Worm (Caenorhabditis elegans) whole organism, L2 larva: Measurements from ENCODE around the gene best-18.
A peak's percentile ranks its signal among the peaks of the same experiment; 100 is the strongest.

Source experiments
- C34F6.9 ChIP-seq: fragments of 150-350 bp; optimal IDR thresholded peaks from 2 replicates; lab custom pipeline; 2014; ENCODE audit warnings: missing biosample characterization, missing genetic modification characterization
- F13H6.1 ChIP-seq: sonication (generic microtip); optimal IDR thresholded peaks from 2 replicates; lab custom pipeline; 2016; ENCODE audit warnings: missing genetic modification characterization, missing compliant biosample characterization
- R02D3.7 ChIP-seq: fragments of 150-350 bp; optimal IDR thresholded peaks from 2 replicates; lab custom pipeline; 2014; ENCODE audit warnings: missing biosample characterization, missing genetic modification characterization
- Y55F3AM.14 ChIP-seq: fragments of 200-800 bp; sonication (Bioruptor generic); optimal IDR thresholded peaks from 2 replicates; lab custom pipeline; 2018; ENCODE audit warnings: mild to moderate bottlenecking, missing genetic modification characterization, missing compliant biosample characterization
- ama-1 ChIP-seq: fragments of 150-350 bp; optimal IDR thresholded peaks from 2 replicates; lab custom pipeline; 2018; ENCODE audit warnings: inconsistent platforms
- blmp-1 ChIP-seq: sonication (generic microtip); optimal IDR thresholded peaks from 2 replicates; lab custom pipeline; 2017; ENCODE audit warnings: missing genetic modification characterization, mild to moderate bottlenecking, missing compliant biosample characterization, antibody characterized with exemption, moderate library complexity; ENCODE audit not compliant: insufficient read depth
- ceh-16 ChIP-seq: fragments of 150-350 bp; optimal IDR thresholded peaks from 2 replicates; lab custom pipeline; 2014; ENCODE audit warnings: missing biosample characterization, missing genetic modification characterization
- ceh-82 ChIP-seq: fragments of 150-350 bp; optimal IDR thresholded peaks from 2 replicates; lab custom pipeline; 2014; ENCODE audit warnings: missing biosample characterization, missing genetic modification characterization
- crh-2 ChIP-seq: sonication (generic microtip); optimal IDR thresholded peaks from 2 replicates; lab custom pipeline; 2017; ENCODE audit warnings: missing biosample characterization, missing genetic modification characterization
- egl-27 ChIP-seq: sonication (generic microtip); optimal IDR thresholded peaks from 3 replicates; lab custom pipeline; 2017; ENCODE audit warnings: missing biosample characterization, missing genetic modification reagents, missing genetic modification characterization
- elt-1 ChIP-seq: fragments of 150-350 bp; optimal IDR thresholded peaks from 2 replicates; lab custom pipeline; 2014; ENCODE audit warnings: missing biosample characterization, missing genetic modification characterization
- elt-3 ChIP-seq: sonication (generic microtip); optimal IDR thresholded peaks from 2 replicates; lab custom pipeline; 2017; ENCODE audit warnings: missing biosample characterization, missing genetic modification characterization
- gmeb-1 ChIP-seq: fragments of 150-350 bp; optimal IDR thresholded peaks from 2 replicates; lab custom pipeline; 2014; ENCODE audit warnings: missing biosample characterization, missing genetic modification characterization
- lin-11 ChIP-seq: fragments of 150-350 bp; sonication (generic microtip); optimal IDR thresholded peaks from 2 replicates; lab custom pipeline; 2014; ENCODE audit warnings: missing biosample characterization, missing genetic modification characterization, inconsistent platforms, mixed read lengths
- lin-13 ChIP-seq: fragments of 150-350 bp; optimal IDR thresholded peaks from 2 replicates; lab custom pipeline; 2014; ENCODE audit warnings: missing biosample characterization, missing genetic modification reagents, missing genetic modification characterization
- lsy-2 ChIP-seq, 2 experiments: fragments of 150-350 bp in 1 of 2; sonication (generic microtip) in 1 of 2; optimal IDR thresholded peaks; 2 replicates each; lab custom pipeline; 2014 to 2017; ENCODE audit warnings: missing biosample characterization in 2 of 2, missing genetic modification characterization in 2 of 2
- mbf-1 ChIP-seq: sonication (generic microtip); optimal IDR thresholded peaks from 2 replicates; lab custom pipeline; 2017; ENCODE audit warnings: missing biosample characterization, missing genetic modification characterization
- mdl-1 ChIP-seq, 2 experiments: fragments of 150-350 bp in 1 of 2; sonication (generic microtip) in 1 of 2; optimal IDR thresholded peaks; 2 replicates each; lab custom pipeline; 2017; ENCODE audit warnings: missing biosample characterization in 2 of 2, missing genetic modification characterization in 2 of 2
- nhr-129 ChIP-seq: fragments of 150-350 bp; optimal IDR thresholded peaks from 2 replicates; lab custom pipeline; 2014; ENCODE audit warnings: missing biosample characterization, missing genetic modification characterization
- nhr-23 ChIP-seq: fragments of 150-350 bp; optimal IDR thresholded peaks from 2 replicates; lab custom pipeline; 2014; ENCODE audit warnings: missing biosample characterization, missing genetic modification reagents, missing genetic modification characterization
- nhr-25 ChIP-seq: fragments of 150-350 bp; sonication (generic microtip); optimal IDR thresholded peaks from 3 replicates; lab custom pipeline; 2014; ENCODE audit warnings: missing biosample characterization, missing genetic modification characterization
- nhr-6 ChIP-seq: fragments of 150-350 bp; optimal IDR thresholded peaks from 2 replicates; lab custom pipeline; 2014; ENCODE audit warnings: missing biosample characterization, missing genetic modification characterization
- sem-4 ChIP-seq: fragments of 150-350 bp; optimal IDR thresholded peaks from 2 replicates; lab custom pipeline; 2014; ENCODE audit warnings: missing biosample characterization, missing genetic modification reagents, missing genetic modification characterization
- skn-1 ChIP-seq: sonication (generic microtip); optimal IDR thresholded peaks from 2 replicates; lab custom pipeline; 2017; ENCODE audit warnings: missing biosample characterization, missing genetic modification characterization
- sma-3 ChIP-seq: sonication (generic microtip); optimal IDR thresholded peaks from 2 replicates; lab custom pipeline; 2016; ENCODE audit warnings: missing genetic modification reagents, missing genetic modification characterization, missing compliant biosample characterization
- sma-9 ChIP-seq, 2 experiments: fragments of 150-350 bp in 1 of 2; sonication (generic microtip) in 1 of 2; optimal IDR thresholded peaks; 2 replicates each; lab custom pipeline; 2014 to 2016; ENCODE audit warnings: missing genetic modification characterization in 2 of 2, mild to moderate bottlenecking in 1 of 2, missing biosample characterization in 1 of 2, missing compliant biosample characterization in 1 of 2, missing genetic modification reagents in 1 of 2, moderate library complexity in 1 of 2
- unc-55 ChIP-seq: fragments of 150-350 bp; sonication (generic microtip); optimal IDR thresholded peaks from 3 replicates; lab custom pipeline; 2014; ENCODE audit warnings: missing biosample characterization, missing genetic modification reagents, missing genetic modification characterization
- ztf-1 ChIP-seq: fragments of 200-800 bp; sonication (Bioruptor generic); conservative IDR thresholded peaks from 2 replicates; pipeline ENCODE4 v1.3.6; 2022; ENCODE audit warnings: missing genetic modification characterization, missing compliant biosample characterization
- ztf-11 ChIP-seq: sonication (generic microtip); optimal IDR thresholded peaks from 2 replicates; lab custom pipeline; 2017; ENCODE audit warnings: missing biosample characterization, missing genetic modification characterization
- ztf-4 ChIP-seq: fragments of 150-350 bp; optimal IDR thresholded peaks from 2 replicates; lab custom pipeline; 2014; ENCODE audit warnings: missing biosample characterization, missing genetic modification characterization

Gene best-18

DNA sequence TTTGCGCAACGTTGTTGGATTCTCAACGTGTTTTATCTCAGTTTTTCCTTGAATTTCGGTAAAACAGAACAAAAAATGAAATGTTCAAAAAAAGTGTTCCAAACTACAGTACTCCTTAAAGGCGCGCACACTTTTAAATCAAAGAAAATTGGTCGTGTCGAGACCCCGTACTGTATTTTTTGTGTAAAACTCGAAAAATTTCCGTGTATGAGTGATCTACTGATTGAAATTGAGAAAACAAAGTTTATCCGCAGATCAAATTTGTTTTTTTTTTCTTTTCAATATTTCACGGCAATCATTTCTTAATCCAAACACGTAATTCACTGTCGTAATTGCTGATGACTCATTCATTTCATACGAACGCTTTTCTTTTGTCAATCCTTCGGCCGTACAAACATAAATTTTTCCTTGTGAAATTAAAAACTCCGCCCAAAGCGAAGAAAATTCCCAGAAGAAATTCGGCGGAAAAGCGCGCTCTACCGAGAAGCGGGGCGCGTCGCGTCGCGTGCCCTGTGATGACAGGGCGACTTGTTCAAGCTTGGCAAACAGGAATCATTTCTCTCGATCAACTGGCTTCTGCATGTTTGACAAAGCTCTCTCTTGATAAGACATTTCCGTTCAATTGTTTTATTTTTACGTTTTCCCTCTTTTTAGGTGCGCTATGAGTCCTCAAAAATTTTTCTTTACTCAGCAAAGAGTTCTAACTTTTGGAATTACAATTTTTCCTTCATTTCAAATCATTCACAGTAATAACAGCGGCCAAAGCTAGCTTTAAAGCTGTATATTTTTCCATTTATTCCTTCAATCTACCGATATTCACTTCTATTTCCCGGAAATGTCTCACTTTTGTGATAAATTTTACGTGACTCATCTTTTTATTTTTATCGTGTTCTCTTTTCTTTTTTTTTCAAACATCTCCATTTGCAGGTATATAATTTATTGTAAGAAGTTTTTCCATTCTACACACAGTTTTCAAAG lies 9.0 kb upstream of the best-18 start, which contains the start of gene chc-1 (continued):
- no peak for TF ChIP-seq blmp-1 (tag; lab: Kevin White, UChicago)
- TF ChIP-seq lin-13 (GFP tag; lab: Kevin White, UChicago) = no peak
- no peak for TF ChIP-seq egl-27 (tag; lab: Kevin White, UChicago)
- peak; percentile 25 for TF ChIP-seq gmeb-1 (tag; lab: Kevin White, UChicago)
- TF ChIP-seq lin-11 (tag; lab: Kevin White, UChicago) = no peak
- no peak for TF ChIP-seq ceh-82 (tag; lab: Kevin White, UChicago)
- no peak for TF ChIP-seq ztf-1 (GFP tag; lab: Robert Waterston, UW)
- TF ChIP-seq, all 48 proteins: peak for 7

DNA sequence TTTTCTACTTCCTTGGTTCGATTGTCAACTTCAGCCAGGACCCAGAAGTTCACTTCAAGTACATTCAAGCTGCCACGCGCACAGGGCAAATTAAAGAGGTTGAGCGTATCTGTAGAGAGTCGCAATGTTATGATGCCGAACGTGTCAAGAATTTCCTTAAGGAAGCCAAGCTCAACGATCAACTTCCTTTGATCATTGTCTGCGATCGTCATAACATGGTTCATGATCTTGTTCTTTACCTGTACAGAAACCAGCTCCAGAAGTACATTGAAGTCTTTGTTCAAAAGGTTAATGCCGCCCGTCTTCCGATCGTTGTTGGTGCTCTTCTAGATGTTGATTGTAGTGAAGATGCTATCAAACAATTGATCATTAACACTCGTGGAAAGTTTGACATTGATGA lies 5.8 kb upstream of the best-18 start:
- TF ChIP-seq unc-55 = no peak
- no peak for TF ChIP-seq skn-1 (tag; lab: Kevin White, UChicago)

ce11 chrIII:10209703-10210102 lies 2.5 kb upstream of the best-18 start, which contains the start of gene T20G5.9:
TSS of gene T20G5.9 (plus strand) at chrIII:10209840.
- TF ChIP-seq elt-3 (tag; lab: Kevin White, UChicago) = no peak
- no peak for TF ChIP-seq ceh-16 (tag; lab: Kevin White, UChicago)
- TF ChIP-seq nhr-129 (tag; lab: Kevin White, UChicago) = no peak
- TF ChIP-seq nhr-23 (tag; lab: Kevin White, UChicago) = no peak
- TF ChIP-seq mbf-1 = no peak
- no peak for TF ChIP-seq sma-9 (GFP tag; optimal IDR thresholded peaks at IDR 0.05; lab: Kevin White, UChicago)
- no peak for TF ChIP-seq sma-9 (tag; optimal IDR thresholded peaks at IDR 0.05; lab: Kevin White, UChicago)
- TF ChIP-seq egl-27 (tag; lab: Kevin White, UChicago) = no peak
- no peak for TF ChIP-seq nhr-6 (tag; lab: Kevin White, UChicago)
- no peak for TF ChIP-seq sma-3 (GFP tag; lab: Kevin White, UChicago)
- no peak for TF ChIP-seq ztf-1 (GFP tag; lab: Robert Waterston, UW)
- TF ChIP-seq blmp-1 (tag; lab: Kevin White, UChicago) = no peak
- no peak for TF ChIP-seq C34F6.9 (tag; lab: Kevin White, UChicago)
- TF ChIP-seq unc-55 = no peak
- no peak for TF ChIP-seq R02D3.7
- TF ChIP-seq mdl-1 (tag; optimal IDR thresholded peaks at IDR 0.05; lab: Kevin White, UChicago) = no peak
- no peak for TF ChIP-seq nhr-25

- TF ChIP-seq nhr-6 (tag; lab: Kevin White, UChicago) (peak; percentile 13), gmeb-1 (tag; lab: Kevin White, UChicago) (peak; percentile 32), lsy-2 (tag; optimal IDR thresholded peaks at IDR 0.05; lab: Kevin White, UChicago) (peak in 1 of 2 experiments; percentile 80), elt-1 (tag; lab: Kevin White, UChicago) (no peak), ama-1 (lab: Kevin White, UChicago) (peak; percentile 89), ztf-11 (tag; lab: Kevin White, UChicago) (no peak), nhr-129 (tag; lab: Kevin White, UChicago) (peak; percentile 6), sma-3 (GFP tag; lab: Kevin White, UChicago) (peak; percentile 75), F13H6.1 (tag; lab: Kevin White, UChicago) (peak; percentile 71), lin-13 (GFP tag; lab: Kevin White, UChicago) (peak; percentile 58), blmp-1 (tag; lab: Kevin White, UChicago) (peak; percentile 45), sma-9 (GFP tag; optimal IDR thresholded peaks at IDR 0.05; lab: Kevin White, UChicago) (peak; percentile 8), sma-9 (tag; optimal IDR thresholded peaks at IDR 0.05; lab: Kevin White, UChicago) (no peak), sem-4 (peak; percentile 58), crh-2 (tag; lab: Kevin White, UChicago) (peak; percentile 85), nhr-25 (peak; percentile 59), ztf-4 (tag; lab: Kevin White, UChicago) (peak; percentile 85), ceh-82 (tag; lab: Kevin White, UChicago) (no peak), Y55F3AM.14 (peak; percentile 41), elt-3 (tag; lab: Kevin White, UChicago) (no peak)
Measured at ce11 chrIII:10214540-10214979, 2.4 kb downstream of the best-18 start.
